Worm (Caenorhabditis elegans) whole organism, young adult: Measurements from ENCODE around the gene ZK897.10.

Source experiments
- B0336.3 ChIP-seq: fragments of 200-800 bp; sonication (Bioruptor generic); IDR thresholded peaks from 2 replicates; pipeline ENCODE4 v1.3.6; 2022; ENCODE audit warnings: missing genetic modification characterization, missing compliant biosample characterization
- D2030.7 ChIP-seq: fragments of 200-800 bp; sonication (Bioruptor generic); IDR thresholded peaks from 2 replicates; pipeline ENCODE4 v1.3.6; 2022; ENCODE audit warnings: missing genetic modification reagents, missing genetic modification characterization, missing compliant biosample characterization
- F33H1.4 ChIP-seq: fragments of 200-800 bp; sonication (Bioruptor generic); IDR thresholded peaks from 2 replicates; pipeline ENCODE4 v1.3.6; 2022; ENCODE audit warnings: missing genetic modification reagents, missing genetic modification characterization, missing compliant biosample characterization
- F39B2.1 ChIP-seq: fragments of 200-800 bp; sonication (Bioruptor generic); IDR thresholded peaks from 2 replicates; pipeline ENCODE4 v1.3.6; 2022; ENCODE audit warnings: missing genetic modification reagents, missing genetic modification characterization, missing compliant biosample characterization
- F55B11.4 ChIP-seq: sonication (generic microtip); optimal IDR thresholded peaks from 2 replicates; lab custom pipeline; 2016; ENCODE audit warnings: missing compliant biosample characterization, missing genetic modification characterization, borderline replicate concordance; ENCODE audit not compliant: insufficient read depth
- K12H6.12 ChIP-seq: fragments of 200-800 bp; sonication (Bioruptor generic); optimal IDR thresholded peaks from 2 replicates; lab custom pipeline; 2018; ENCODE audit warnings: mild to moderate bottlenecking, missing genetic modification characterization, missing compliant biosample characterization
- T07F8.4 ChIP-seq: sonication (generic microtip); optimal IDR thresholded peaks from 2 replicates; lab custom pipeline; 2016; ENCODE audit warnings: mild to moderate bottlenecking, missing genetic modification characterization, moderate library complexity, missing compliant biosample characterization
- T26A5.8 ChIP-seq: sonication (generic microtip); optimal IDR thresholded peaks from 2 replicates; lab custom pipeline; 2016; ENCODE audit warnings: missing genetic modification characterization, missing compliant biosample characterization
- Y53F4B.3 ChIP-seq: fragments of 200-800 bp; sonication (Bioruptor generic); IDR thresholded peaks from 2 replicates; pipeline ENCODE4 v1.3.6; 2022; ENCODE audit warnings: missing genetic modification reagents, missing genetic modification characterization, missing compliant biosample characterization
- ama-1 ChIP-seq, 3 experiments: fragments of 150-350 bp in 1 of 3; sonication (generic microtip) in 2 of 3; optimal IDR thresholded peaks; 2 replicates each; lab custom pipeline; 2014 to 2018; ENCODE audit warnings: missing biosample characterization in 2 of 3, missing genetic modification characterization in 2 of 3, missing genetic modification reagents in 2 of 3
- attf-3 ChIP-seq: fragments of 200-800 bp; sonication (Bioruptor generic); conservative IDR thresholded peaks from 2 replicates; pipeline ENCODE4 v1.3.6; 2022; ENCODE audit warnings: missing genetic modification reagents, missing genetic modification characterization, missing compliant biosample characterization
- ceh-40 ChIP-seq: fragments of 200-800 bp; sonication (Bioruptor generic); IDR thresholded peaks from 2 replicates; pipeline ENCODE4 v1.3.6; 2022; ENCODE audit warnings: missing genetic modification characterization, missing compliant biosample characterization
- ceh-58 ChIP-seq: fragments of 200-800 bp; sonication (Bioruptor generic); IDR thresholded peaks from 2 replicates; pipeline ENCODE4 v1.3.6; 2022; ENCODE audit warnings: missing genetic modification characterization, missing compliant biosample characterization
- chd-7 ChIP-seq: sonication (generic microtip); optimal IDR thresholded peaks from 2 replicates; lab custom pipeline; 2016; ENCODE audit warnings: mild to moderate bottlenecking, missing genetic modification characterization, moderate library complexity, missing compliant biosample characterization
- die-1 ChIP-seq: sonication (generic microtip); optimal IDR thresholded peaks from 2 replicates; lab custom pipeline; 2016; ENCODE audit warnings: missing genotype, mild to moderate bottlenecking, missing genetic modification characterization, missing compliant biosample characterization
- dox-1 ChIP-seq: fragments of 200-800 bp; sonication (Bioruptor generic); IDR thresholded peaks from 2 replicates; pipeline ENCODE4 v1.3.6; 2022; ENCODE audit warnings: missing genetic modification reagents, missing genetic modification characterization, missing compliant biosample characterization
- dpl-1 ChIP-seq: fragments of 150-350 bp; optimal IDR thresholded peaks from 2 replicates; lab custom pipeline; 2014; ENCODE audit warnings: missing biosample characterization, missing genetic modification reagents, missing genetic modification characterization
- efl-1 ChIP-seq: fragments of 150-350 bp; optimal IDR thresholded peaks from 2 replicates; lab custom pipeline; 2014; ENCODE audit warnings: missing biosample characterization, missing genetic modification reagents, missing genetic modification characterization
- egl-18 ChIP-seq: fragments of 200-800 bp; sonication (Bioruptor generic); IDR thresholded peaks from 2 replicates; pipeline ENCODE4 v1.3.6; 2022; ENCODE audit warnings: missing genetic modification reagents, missing genetic modification characterization, missing compliant biosample characterization
- egrh-3 ChIP-seq: fragments of 200-800 bp; sonication (Bioruptor generic); IDR thresholded peaks from 2 replicates; pipeline ENCODE4 v1.3.6; 2022; ENCODE audit warnings: missing genetic modification reagents, missing genetic modification characterization, missing compliant biosample characterization
- ets-4 ChIP-seq: fragments of 200-800 bp; sonication (Bioruptor generic); optimal IDR thresholded peaks from 2 replicates; lab custom pipeline; 2018; ENCODE audit warnings: mild to moderate bottlenecking, missing genetic modification characterization, missing compliant biosample characterization
- him-1 ChIP-seq: sonication (generic microtip); optimal IDR thresholded peaks from 2 replicates; lab custom pipeline; 2016; ENCODE audit warnings: missing genotype, missing genetic modification reagents, missing genetic modification characterization, missing compliant biosample characterization
- hrde-1 ChIP-seq: sonication (generic microtip); optimal IDR thresholded peaks from 2 replicates; lab custom pipeline; 2016; ENCODE audit warnings: missing genetic modification characterization, mild to moderate bottlenecking, missing compliant biosample characterization, moderate library complexity, missing genotype, missing genetic modification reagents, borderline replicate concordance
- hsf-1 ChIP-seq: fragments of 200-800 bp; sonication (Bioruptor generic); IDR thresholded peaks from 2 replicates; pipeline ENCODE4 v1.3.6; 2022; ENCODE audit warnings: missing genetic modification reagents, missing genetic modification characterization, missing compliant biosample characterization
- let-607 ChIP-seq, 2 experiments: fragments of 200-800 bp in 1 of 2; sonication (Bioruptor generic) in 1 of 2; sonication (generic microtip) in 1 of 2; optimal IDR thresholded peaks; 2 replicates each; lab custom pipeline; 2016 to 2018; ENCODE audit warnings: mild to moderate bottlenecking in 2 of 2, missing compliant biosample characterization in 2 of 2, missing genetic modification characterization in 2 of 2, moderate library complexity in 2 of 2, missing genotype in 1 of 2
- lin-35 ChIP-seq, 3 experiments: fragments of 150-350 bp in 2 of 3; sonication (generic microtip) in 1 of 3; optimal IDR thresholded peaks; 2 replicates each; lab custom pipeline; 2014 to 2018; ENCODE audit warnings: missing biosample characterization in 3 of 3, missing genetic modification characterization in 3 of 3, missing genetic modification reagents in 3 of 3
- lsl-1 ChIP-seq: fragments of 200-800 bp; sonication (Bioruptor generic); optimal IDR thresholded peaks from 2 replicates; lab custom pipeline; 2018; ENCODE audit warnings: mild to moderate bottlenecking, missing genetic modification characterization, moderate library complexity, missing compliant biosample characterization
- lsy-27 ChIP-seq: sonication (generic microtip); optimal IDR thresholded peaks from 2 replicates; lab custom pipeline; 2017; ENCODE audit warnings: missing genetic modification characterization, mild to moderate bottlenecking, missing compliant biosample characterization, antibody characterized with exemption, missing genotype, borderline replicate concordance; ENCODE audit not compliant: insufficient read depth
- nfyb-1 ChIP-seq: fragments of 200-800 bp; sonication (Bioruptor generic); IDR thresholded peaks from 2 replicates; pipeline ENCODE4 v1.3.6; 2022; ENCODE audit warnings: missing genetic modification reagents, missing genetic modification characterization, missing compliant biosample characterization
- nhr-120 ChIP-seq: fragments of 200-800 bp; sonication (Bioruptor generic); IDR thresholded peaks from 2 replicates; pipeline ENCODE4 v1.3.6; 2022; ENCODE audit warnings: missing genetic modification characterization, missing compliant biosample characterization
- nhr-80 ChIP-seq: sonication (generic microtip); optimal IDR thresholded peaks from 2 replicates; lab custom pipeline; 2016; ENCODE audit warnings: missing genetic modification characterization, missing compliant biosample characterization
- nhr-90 ChIP-seq: sonication (generic microtip); optimal IDR thresholded peaks from 2 replicates; lab custom pipeline; 2016; ENCODE audit warnings: missing genotype, mild to moderate bottlenecking, missing genetic modification characterization, missing compliant biosample characterization
- pbrm-1 ChIP-seq: fragments of 200-800 bp; sonication (Bioruptor generic); IDR thresholded peaks from 2 replicates; pipeline ENCODE4 v1.3.6; 2022; ENCODE audit warnings: missing genetic modification reagents, missing genetic modification characterization, missing compliant biosample characterization
- rec-8 ChIP-seq, 2 experiments: sonication (generic microtip); optimal IDR thresholded peaks; 2 replicates each; lab custom pipeline; 2016; ENCODE audit warnings: mild to moderate bottlenecking in 2 of 2, missing genetic modification characterization in 2 of 2, missing genetic modification reagents in 2 of 2, missing genotype in 2 of 2, missing biosample characterization in 1 of 2, missing compliant biosample characterization in 1 of 2, moderate library complexity in 1 of 2
- repo-1 ChIP-seq: sonication (generic microtip); optimal IDR thresholded peaks from 2 replicates; lab custom pipeline; 2017; ENCODE audit warnings: mild to moderate bottlenecking, missing genetic modification characterization, missing compliant biosample characterization
- snpc-1.1 ChIP-seq: sonication (generic microtip); optimal IDR thresholded peaks from 2 replicates; lab custom pipeline; 2017; ENCODE audit warnings: missing genetic modification characterization, mild to moderate bottlenecking, missing compliant biosample characterization, antibody characterized with exemption, moderate library complexity, missing genotype, missing genetic modification reagents; ENCODE audit not compliant: insufficient read depth
- snpc-1.3 ChIP-seq: sonication (generic microtip); optimal IDR thresholded peaks from 2 replicates; lab custom pipeline; 2017; ENCODE audit warnings: missing genetic modification characterization, mild to moderate bottlenecking, missing compliant biosample characterization, antibody characterized with exemption, moderate library complexity, missing genotype, missing genetic modification reagents; ENCODE audit not compliant: insufficient read depth
- snpc-3.4 ChIP-seq: sonication (generic microtip); optimal IDR thresholded peaks from 2 replicates; lab custom pipeline; 2017; ENCODE audit warnings: missing genetic modification characterization, mild to moderate bottlenecking, missing compliant biosample characterization, antibody characterized with exemption, moderate library complexity, missing genotype, missing genetic modification reagents
- snpc-4 ChIP-seq, 5 experiments: fragments of 150-350 bp in 1 of 5; sonication (generic microtip) in 4 of 5; optimal IDR thresholded peaks; 2 replicates each; lab custom pipeline; 2014 to 2018; ENCODE audit warnings: missing genetic modification characterization in 5 of 5, missing biosample characterization in 3 of 5, antibody characterized with exemption in 2 of 5, mild to moderate bottlenecking in 2 of 5, missing compliant biosample characterization in 2 of 5, missing genotype in 2 of 5, moderate library complexity in 2 of 5, missing genetic modification reagents in 1 of 5
- tbp1 ChIP-seq: fragments of 200-800 bp; sonication (Bioruptor generic); optimal IDR thresholded peaks from 2 replicates; lab custom pipeline; 2018; ENCODE audit warnings: mild to moderate bottlenecking, missing genetic modification characterization, missing compliant biosample characterization
- unc-130 ChIP-seq: sonication (generic microtip); optimal IDR thresholded peaks from 2 replicates; lab custom pipeline; 2016; ENCODE audit warnings: missing genetic modification reagents, missing genetic modification characterization, missing compliant biosample characterization
- unc-62 ChIP-seq: fragments of 150-350 bp; optimal IDR thresholded peaks from 2 replicates; lab custom pipeline; 2014; ENCODE audit warnings: missing biosample characterization, missing genetic modification reagents, missing genetic modification characterization
- ztf-18 ChIP-seq: sonication (generic microtip); optimal IDR thresholded peaks from 2 replicates; lab custom pipeline; 2016; ENCODE audit warnings: missing genotype, mild to moderate bottlenecking, missing genetic modification characterization, missing compliant biosample characterization
- ztf-28 ChIP-seq: fragments of 200-800 bp; sonication (Bioruptor generic); IDR thresholded peaks from 2 replicates; pipeline ENCODE4 v1.3.6; 2022; ENCODE audit warnings: missing genetic modification reagents, missing genetic modification characterization, missing compliant biosample characterization

ZK897.10 gene

DNA sequence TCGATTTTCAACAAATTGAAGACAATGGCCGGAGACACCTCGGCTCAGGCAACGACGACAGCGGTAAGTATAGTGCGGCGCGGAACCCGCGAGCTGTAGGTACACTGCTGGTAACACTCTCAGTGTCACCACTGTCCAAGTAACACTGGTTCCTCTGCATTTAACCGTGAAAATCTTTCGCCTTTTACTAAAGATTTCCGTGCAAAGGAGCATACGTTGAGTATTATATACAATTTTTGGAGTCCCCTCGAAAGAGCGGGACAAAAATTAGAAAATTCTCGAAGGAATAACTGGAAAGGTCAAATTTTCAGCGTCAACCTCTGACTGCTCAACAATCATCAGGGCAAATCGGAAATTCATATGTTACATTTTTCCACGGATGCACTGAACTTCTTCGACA, 20.8 kb downstream of the ZK897.10 start (continued):
- TF ChIP-seq chd-7 (no peak), nhr-120 (GFP tag; lab: Robert Waterston, UW) (no peak), egl-18 (GFP tag; lab: Robert Waterston, UW) (no peak), T07F8.4 (tag; lab: Kevin White, UChicago) (no peak), pbrm-1 (peak; percentile 91), nfyb-1 (GFP tag; lab: Robert Waterston, UW) (peak; percentile 55; the same call in 1 of the 2 replicates), lsy-27 (tag; lab: Kevin White, UChicago) (no peak), ceh-58 (no peak), dpl-1 (GFP tag; lab: Kevin White, UChicago) (no peak), B0336.3 (GFP tag; lab: Robert Waterston, UW) (peak; percentile 66; the same call in 1 of the 2 replicates), F55B11.4 (tag; lab: Kevin White, UChicago) (no peak), hsf-1 (peak; percentile 88), die-1 (tag; lab: Kevin White, UChicago) (no peak), rec-8 (tag; optimal IDR thresholded peaks at IDR 0.05; lab: Kevin White, UChicago) (no peak), egrh-3 (GFP tag; lab: Robert Waterston, UW) (no peak), lin-35 (GFP tag; optimal IDR thresholded peaks at IDR 0.05; lab: Kevin White, UChicago) (no peak), Y53F4B.3 (GFP tag; lab: Robert Waterston, UW) (no peak), nhr-90 (tag; lab: Kevin White, UChicago) (no peak), ztf-28 (GFP tag; lab: Robert Waterston, UW) (no peak), ztf-18 (no peak), snpc-4 (GFP tag; optimal IDR thresholded peaks at IDR 0.05; lab: Kevin White, UChicago) (peak; percentile 92), snpc-4 (tag; optimal IDR thresholded peaks at IDR 0.05; lab: Kevin White, UChicago) (peak; percentile 88 to 97 (median 94)), T26A5.8 (tag; lab: Kevin White, UChicago) (no peak), snpc-1.3 (tag; lab: Kevin White, UChicago) (peak; percentile 64), F39B2.1 (GFP tag; lab: Robert Waterston, UW) (no peak), ceh-40 (GFP tag; lab: Robert Waterston, UW) (no peak), nhr-80 (no peak), lsl-1 (peak; percentile 60), hrde-1 (tag; lab: Kevin White, UChicago) (no peak), dox-1 (GFP tag; lab: Robert Waterston, UW) (peak; percentile 81), D2030.7 (GFP tag; lab: Robert Waterston, UW) (peak; percentile 82), F33H1.4 (GFP tag; lab: Robert Waterston, UW) (peak; percentile 42), let-607 (tag; optimal IDR thresholded peaks at IDR 0.05; lab: Kevin White, UChicago) (no peak), efl-1 (GFP tag; lab: Kevin White, UChicago) (peak; percentile 13), ama-1 (optimal IDR thresholded peaks at IDR 0.05; lab: Kevin White, UChicago) (no peak), ama-1 (GFP tag; optimal IDR thresholded peaks at IDR 0.05; lab: Kevin White, UChicago) (no peak), repo-1 (tag; lab: Kevin White, UChicago) (peak; percentile 16), attf-3 (GFP tag; lab: Robert Waterston, UW) (peak; percentile 41; the same call in 1 of the 2 replicates), K12H6.12 (tag; lab: Kevin White, UChicago) (no peak), unc-130 (no peak), him-1 (tag; lab: Kevin White, UChicago) (peak; percentile 46), ets-4 (GFP tag; lab: Kevin White, UChicago) (no peak), snpc-1.1 (peak; percentile 95), unc-62 (no peak), tbp1 (peak; percentile 75), snpc-3.4 (peak; percentile 65)
